Worm (Caenorhabditis elegans): ENCODE measurements around the gene F57A8.7.

Gene F57A8.7

ce11 chrV:10035586-10035985, 40.0 kb upstream of the F57A8.7 start:
- TF ChIP-seq C38D4.7 (GFP tag; optimal IDR thresholded peaks at IDR 0.05) (no peak), C08G9.2 (tag; optimal IDR thresholded peaks at IDR 0.05) (no peak), madf-2 (tag; optimal IDR thresholded peaks at IDR 0.05) (no peak), nfya-1 (tag; optimal IDR thresholded peaks at IDR 0.05) (no peak), ceh-19 (GFP tag; optimal IDR thresholded peaks at IDR 0.05) (no peak), unc-42 (tag; optimal IDR thresholded peaks at IDR 0.05) (peak; percentile 30), tbx-7 (tag; optimal IDR thresholded peaks at IDR 0.05) (no peak), hlh-8 (tag; optimal IDR thresholded peaks at IDR 0.05) (no peak)

ce11 chrV:10036275-10036674, 39.3 kb upstream of the F57A8.7 start, which contains the start of gene T06E8.2:
T06E8.2 (minus strand) TSS chrV:10036413.
- TF ChIP-seq nfya-1 (tag; optimal IDR thresholded peaks at IDR 0.05), result peak; percentile 36
- TF ChIP-seq sox-4 (tag; optimal IDR thresholded peaks at IDR 0.05), result no peak
- no peak for TF ChIP-seq pag-3 (tag; optimal IDR thresholded peaks at IDR 0.05; ENCODE audit: borderline replicate concordance)
- no peak for TF ChIP-seq elt-2 (tag; optimal IDR thresholded peaks at IDR 0.05)
- no peak for TF ChIP-seq ceh-19 (GFP tag; optimal IDR thresholded peaks at IDR 0.05)
- no peak for TF ChIP-seq fkh-10 (GFP tag; optimal IDR thresholded peaks at IDR 0.05)
- TF ChIP-seq hlh-30 (tag; optimal IDR thresholded peaks at IDR 0.05; ENCODE audit: insufficient read depth), result no peak
- TF ChIP-seq ceh-18 (tag; optimal IDR thresholded peaks at IDR 0.05), result peak; percentile 45
- TF ChIP-seq zip-5 (tag; optimal IDR thresholded peaks at IDR 0.05), result no peak
- TF ChIP-seq eyg-1 (tag; optimal IDR thresholded peaks at IDR 0.05), result no peak
- TF ChIP-seq ets-4 (tag; optimal IDR thresholded peaks at IDR 0.05), result no peak
- no peak for TF ChIP-seq pha-4 (tag; optimal IDR thresholded peaks at IDR 0.05)
- no peak for TF ChIP-seq gmeb-2 (tag; optimal IDR thresholded peaks at IDR 0.05)
- no peak for TF ChIP-seq pqm-1 (tag; optimal IDR thresholded peaks at IDR 0.05)
- no peak for TF ChIP-seq che-1 (tag; optimal IDR thresholded peaks at IDR 0.05)
- no peak for TF ChIP-seq ama-1 (optimal IDR thresholded peaks at IDR 0.05)
- no peak for TF ChIP-seq odd-2 (tag; optimal IDR thresholded peaks at IDR 0.05)
- TF ChIP-seq C08G9.2 (tag; optimal IDR thresholded peaks at IDR 0.05), result no peak
- no peak for TF ChIP-seq rnt-1 (tag; optimal IDR thresholded peaks at IDR 0.05)
- peak; percentile 11 for TF ChIP-seq tbx-2 (tag; optimal IDR thresholded peaks at IDR 0.05)
- TF ChIP-seq sox-2 (GFP tag; IDR thresholded peaks at IDR 0.05), result no peak
- TF ChIP-seq ceh-30 (tag; optimal IDR thresholded peaks at IDR 0.05), result no peak
- TF ChIP-seq ahr-1 (tag; optimal IDR thresholded peaks at IDR 0.05), result no peak
- no peak for TF ChIP-seq sdc-2 (tag; optimal IDR thresholded peaks at IDR 0.05)
- no peak for TF ChIP-seq ceh-24 (tag; optimal IDR thresholded peaks at IDR 0.05)
- TF ChIP-seq Y22D7AL.16 (tag; optimal IDR thresholded peaks at IDR 0.05), result no peak
- TF ChIP-seq nhr-11 (tag; optimal IDR thresholded peaks at IDR 0.05), result no peak
- no peak for TF ChIP-seq npax-4 (tag; optimal IDR thresholded peaks at IDR 0.05)
- TF ChIP-seq ceh-48 (tag; optimal IDR thresholded peaks at IDR 0.05), result no peak
- TF ChIP-seq hlh-13 (GFP tag; optimal IDR thresholded peaks at IDR 0.05), result no peak
- TF ChIP-seq dmd-4 (tag; optimal IDR thresholded peaks at IDR 0.05; ENCODE audit: borderline replicate concordance), result no peak
- no peak for TF ChIP-seq ceh-14 (tag; optimal IDR thresholded peaks at IDR 0.05)
- TF ChIP-seq fkh-6 (tag; optimal IDR thresholded peaks at IDR 0.05), result no peak
- TF ChIP-seq ceh-34 (tag; optimal IDR thresholded peaks at IDR 0.05), result peak; percentile 55
- TF ChIP-seq dve-1 (tag; optimal IDR thresholded peaks at IDR 0.05), result no peak
- peak; percentile 35 for TF ChIP-seq ceh-31 (tag; optimal IDR thresholded peaks at IDR 0.05)

- TF ChIP-seq F13H6.1 (tag; optimal IDR thresholded peaks at IDR 0.05) (no peak), ceh-6 (GFP tag; optimal IDR thresholded peaks at IDR 0.05) (no peak), rnt-1 (tag; optimal IDR thresholded peaks at IDR 0.05) (no peak), fax-1 (tag; optimal IDR thresholded peaks at IDR 0.05) (no peak), sox-4 (tag; optimal IDR thresholded peaks at IDR 0.05) (no peak), unc-42 (tag; optimal IDR thresholded peaks at IDR 0.05) (no peak), unc-55 (GFP tag; optimal IDR thresholded peaks at IDR 0.05) (no peak), elt-4 (tag; optimal IDR thresholded peaks at IDR 0.05) (no peak), mec-3 (tag; optimal IDR thresholded peaks at IDR 0.05; ENCODE audit: borderline replicate concordance) (no peak), nhr-232 (tag; optimal IDR thresholded peaks at IDR 0.05) (no peak), pat-9 (tag; optimal IDR thresholded peaks at IDR 0.05) (no peak), tbx-7 (tag; optimal IDR thresholded peaks at IDR 0.05) (no peak), unc-3 (GFP tag; conservative IDR thresholded peaks at IDR 0.05) (no peak), unc-3 (tag; optimal IDR thresholded peaks at IDR 0.05) (no peak), K09A11.1 (tag; optimal IDR thresholded peaks at IDR 0.05; ENCODE audit: insufficient read depth) (no peak), dmd-4 (tag; optimal IDR thresholded peaks at IDR 0.05; ENCODE audit: borderline replicate concordance) (no peak)
These were observed 38.5 kb upstream of the F57A8.7 start, which contains the start of gene F57A8.1 for ce11 chrV:10037040-10037439. F57A8.1 (plus strand) TSS chrV:10037340.
